Worm (Caenorhabditis elegans) whole organism, early embryonic: ENCODE results near the gene C27F2.9.
"Not testable (repeated sequence)": the region's sequence is repeated elsewhere in the genome, so short reads cannot be mapped to it uniquely, and the experiment has no call there.

Experiments
- B0310.2 ChIP-seq: sonication (generic microtip); optimal IDR thresholded peaks from 2 replicates; lab custom pipeline; 2016; ENCODE audit warnings: mild to moderate bottlenecking, missing genetic modification characterization, missing compliant biosample characterization
- F13C5.2 ChIP-seq: sonication (generic microtip); optimal IDR thresholded peaks from 2 replicates; lab custom pipeline; 2017; ENCODE audit warnings: mild to moderate bottlenecking, missing genetic modification characterization, inconsistent platforms, missing compliant biosample characterization
- aly-1 ChIP-seq: sonication (generic microtip); optimal IDR thresholded peaks from 2 replicates; lab custom pipeline; 2016; ENCODE audit warnings: missing genetic modification characterization, missing compliant biosample characterization
- ama-1 ChIP-seq: fragments of 150-350 bp; optimal IDR thresholded peaks from 2 replicates; lab custom pipeline; 2014
- ceh-13 ChIP-seq: fragments of 200-800 bp; sonication (Bioruptor generic); optimal IDR thresholded peaks from 2 replicates; lab custom pipeline; 2018; ENCODE audit warnings: mild to moderate bottlenecking, missing genetic modification characterization, missing compliant biosample characterization
- ceh-36 ChIP-seq: sonication (generic microtip); optimal IDR thresholded peaks from 2 replicates; lab custom pipeline; 2016; ENCODE audit warnings: missing genetic modification characterization, inconsistent platforms, missing compliant biosample characterization
- ets-7 ChIP-seq: sonication (generic microtip); optimal IDR thresholded peaks from 2 replicates; lab custom pipeline; 2016; ENCODE audit warnings: missing genotype, missing genetic modification characterization, missing compliant biosample characterization
- flt-1 ChIP-seq: fragments of 200-800 bp; sonication (Bioruptor generic); IDR thresholded peaks from 2 replicates; pipeline ENCODE4 v1.3.6; 2022; ENCODE audit warnings: missing genetic modification characterization, missing compliant biosample characterization
- hmbx-1 ChIP-seq: sonication (generic microtip); optimal IDR thresholded peaks from 2 replicates; lab custom pipeline; 2016; ENCODE audit warnings: mild to moderate bottlenecking, missing genetic modification characterization, missing compliant biosample characterization
- hmg-4 ChIP-seq: fragments of 200-800 bp; sonication (Bioruptor generic); optimal IDR thresholded peaks from 2 replicates; lab custom pipeline; 2018; ENCODE audit warnings: mild to moderate bottlenecking, missing genetic modification characterization, missing compliant biosample characterization
- hnd-1 ChIP-seq: sonication (generic microtip); optimal IDR thresholded peaks from 2 replicates; lab custom pipeline; 2016; ENCODE audit warnings: missing genetic modification characterization, missing compliant biosample characterization
- pes-1 ChIP-seq: fragments of 200-800 bp; sonication (Bioruptor generic); IDR thresholded peaks from 2 replicates; pipeline ENCODE4 v1.3.6; 2022; ENCODE audit warnings: missing genetic modification reagents, missing genetic modification characterization, missing compliant biosample characterization
- scrt-1 ChIP-seq: fragments of 200-800 bp; sonication (Bioruptor generic); IDR thresholded peaks from 2 replicates; pipeline ENCODE4 v1.3.6; 2022; ENCODE audit warnings: missing genetic modification characterization, missing compliant biosample characterization
- sea-1 ChIP-seq: fragments of 200-800 bp; sonication (Bioruptor generic); conservative IDR thresholded peaks from 2 replicates; pipeline ENCODE4 v1.3.6; 2022; ENCODE audit warnings: missing genetic modification characterization, missing compliant biosample characterization
- tbx-11 ChIP-seq: fragments of 200-800 bp; sonication (Bioruptor generic); IDR thresholded peaks from 2 replicates; pipeline ENCODE4 v1.3.6; 2022; ENCODE audit warnings: missing genetic modification characterization, missing compliant biosample characterization
- tbx-37 ChIP-seq: fragments of 200-800 bp; sonication (Bioruptor generic); conservative IDR thresholded peaks from 2 replicates; pipeline ENCODE4 v1.3.6; 2022; ENCODE audit warnings: missing genetic modification reagents, missing genetic modification characterization, missing compliant biosample characterization
- tra-4 ChIP-seq: sonication (generic microtip); optimal IDR thresholded peaks from 2 replicates; lab custom pipeline; 2017; ENCODE audit warnings: missing genetic modification characterization, missing compliant biosample characterization

C27F2.9 gene

ce11 chrIII:4980367-4980766 is 17.5 kb upstream of the C27F2.9 start, which contains the start of gene C27F2.6:
TSS of gene C27F2.6 (minus strand) at chrIII:4980467.
- TF ChIP-seq tra-4 (tag; lab: Kevin White, UChicago); ets-7; ama-1 (lab: Kevin White, UChicago): not testable (repeated sequence)

- no peak for TF ChIP-seq hmg-4 (GFP tag; lab: Kevin White, UChicago)
- no peak for TF ChIP-seq ets-7
- TF ChIP-seq pes-1 (GFP tag; lab: Robert Waterston, UW) = no peak
- no peak for TF ChIP-seq ceh-13
- TF ChIP-seq ceh-36 (tag; lab: Kevin White, UChicago) = no peak
These were observed 5.3 kb upstream of the C27F2.9 start for ce11 chrIII:4968146-4968545.

- TF ChIP-seq tra-4 (tag; lab: Kevin White, UChicago) (no peak), pes-1 (GFP tag; lab: Robert Waterston, UW) (no peak), hnd-1 (tag; lab: Kevin White, UChicago) (no peak), aly-1 (tag; lab: Kevin White, UChicago) (no peak), F13C5.2 (no peak), scrt-1 (GFP tag; lab: Robert Waterston, UW) (no peak), flt-1 (GFP tag; lab: Robert Waterston, UW) (no peak), ceh-13 (no peak), ama-1 (lab: Kevin White, UChicago) (no peak), tbx-37 (GFP tag; lab: Robert Waterston, UW) (no peak), hmbx-1 (tag; lab: Kevin White, UChicago) (no peak), sea-1 (GFP tag; lab: Robert Waterston, UW) (no peak), ceh-36 (tag; lab: Kevin White, UChicago) (no peak)
These were observed 4.4 kb upstream of the C27F2.9 start for ce11 chrIII:4967236-4967635.

ce11 chrIII:4965271-4965670 is 2.4 kb upstream of the C27F2.9 start, which contains the start of gene nca-2:
TSS of gene nca-2 (plus strand) at chrIII:4965571.
- TF ChIP-seq B0310.2 (tag; lab: Kevin White, UChicago) (no peak), scrt-1 (GFP tag; lab: Robert Waterston, UW) (no peak), tra-4 (tag; lab: Kevin White, UChicago) (no peak), sea-1 (GFP tag; lab: Robert Waterston, UW) (no peak), tbx-37 (GFP tag; lab: Robert Waterston, UW) (no peak)

- TF ChIP-seq ama-1 (lab: Kevin White, UChicago) (no peak), sea-1 (GFP tag; lab: Robert Waterston, UW) (no peak), ceh-13 (no peak), hnd-1 (tag; lab: Kevin White, UChicago) (no peak), flt-1 (GFP tag; lab: Robert Waterston, UW) (no peak)
These were observed 451 bp downstream of the C27F2.9 start, which contains the start of gene vps-22 for ce11 chrIII:4962393-4962792. TSS of gene vps-22 (minus strand) at chrIII:4962493.

- no peak for TF ChIP-seq ets-7
- no peak for TF ChIP-seq tbx-11 (GFP tag; lab: Robert Waterston, UW)
- TF ChIP-seq pes-1 (GFP tag; lab: Robert Waterston, UW) = no peak
- TF ChIP-seq ceh-13 = no peak
- no peak for TF ChIP-seq sea-1 (GFP tag; lab: Robert Waterston, UW)
- TF ChIP-seq scrt-1 (GFP tag; lab: Robert Waterston, UW) = no peak
- TF ChIP-seq ama-1 (lab: Kevin White, UChicago) = no peak
- TF ChIP-seq hmg-4 (GFP tag; lab: Kevin White, UChicago) = no peak
- no peak for TF ChIP-seq flt-1 (GFP tag; lab: Robert Waterston, UW)
- TF ChIP-seq B0310.2 (tag; lab: Kevin White, UChicago) = no peak
- TF ChIP-seq ceh-36 (tag; lab: Kevin White, UChicago) = no peak
- no peak for TF ChIP-seq F13C5.2
- TF ChIP-seq tra-4 (tag; lab: Kevin White, UChicago) = no peak
- no peak for TF ChIP-seq hmbx-1 (tag; lab: Kevin White, UChicago)
- TF ChIP-seq tbx-37 (GFP tag; lab: Robert Waterston, UW) = no peak
- no peak for TF ChIP-seq hnd-1 (tag; lab: Kevin White, UChicago)
- no peak for TF ChIP-seq aly-1 (tag; lab: Kevin White, UChicago)
These were observed 1.6 kb downstream of the C27F2.9 start for ce11 chrIII:4961281-4961680.

- TF ChIP-seq hmbx-1 (tag; lab: Kevin White, UChicago) (no peak), pes-1 (GFP tag; lab: Robert Waterston, UW) (no peak), aly-1 (tag; lab: Kevin White, UChicago) (no peak), ama-1 (lab: Kevin White, UChicago) (no peak), scrt-1 (GFP tag; lab: Robert Waterston, UW) (no peak), hnd-1 (tag; lab: Kevin White, UChicago) (no peak), tra-4 (tag; lab: Kevin White, UChicago) (no peak), F13C5.2 (no peak), ets-7 (no peak), B0310.2 (tag; lab: Kevin White, UChicago) (no peak), tbx-11 (GFP tag; lab: Robert Waterston, UW) (no peak), hmg-4 (GFP tag; lab: Kevin White, UChicago) (no peak), ceh-13 (no peak), tbx-37 (GFP tag; lab: Robert Waterston, UW) (no peak), flt-1 (GFP tag; lab: Robert Waterston, UW) (no peak), sea-1 (GFP tag; lab: Robert Waterston, UW) (no peak), ceh-36 (tag; lab: Kevin White, UChicago) (no peak)
These were observed 2.6 kb downstream of the C27F2.9 start, which contains the start of gene C27F2.4 for ce11 chrIII:4960204-4960603. TSS of gene C27F2.4 (minus strand) at chrIII:4960304.

ce11 chrIII:4956566-4956965 is 6.3 kb downstream of the C27F2.9 start, which contains the start of gene C26E6.1:
TSS of gene C26E6.1 (plus strand) at chrIII:4956866.
- TF ChIP-seq tbx-37 (GFP tag; lab: Robert Waterston, UW) (no peak), scrt-1 (GFP tag; lab: Robert Waterston, UW) (no peak), ceh-36 (tag; lab: Kevin White, UChicago) (no peak), B0310.2 (tag; lab: Kevin White, UChicago) (no peak), flt-1 (GFP tag; lab: Robert Waterston, UW) (no peak), tbx-11 (GFP tag; lab: Robert Waterston, UW) (no peak), pes-1 (GFP tag; lab: Robert Waterston, UW) (no peak), hmg-4 (GFP tag; lab: Kevin White, UChicago) (no peak), aly-1 (tag; lab: Kevin White, UChicago) (no peak)
